Fruit fly (Drosophila melanogaster) whole organism, pupa: Measurements from ENCODE around the gene Spn31A.

Source experiments
- CG4496 ChIP-seq: fragments of 200-800 bp; sonication (Bioruptor generic); IDR thresholded peaks from 3 replicates; pipeline ENCODE4 v1.3.6; 2022; ENCODE audit warnings: missing biosample characterization, missing genetic modification characterization
- CG8301 ChIP-seq: fragments of 200-800 bp; sonication (Bioruptor generic); optimal IDR thresholded peaks from 2 replicates; lab custom pipeline; 2018; ENCODE audit warnings: missing biosample characterization, mild to moderate bottlenecking, missing genetic modification characterization
- EcR ChIP-seq: fragments of 200-800 bp; sonication (Bioruptor generic); optimal IDR thresholded peaks from 3 replicates; lab custom pipeline; 2019; ENCODE audit warnings: missing biosample characterization, missing genetic modification characterization, mild to moderate bottlenecking, moderate library complexity, missing genetic modification reagents
- Ets98B ChIP-seq: fragments of 200-800 bp; sonication (Bioruptor generic); IDR thresholded peaks from 2 replicates; pipeline ENCODE4 v1.3.6; 2022; ENCODE audit warnings: missing biosample characterization, missing genetic modification characterization

dm6 chr2L:10093788-10094187, 33.2 kb downstream of the Spn31A start, which contains the start of gene CG34109:
- no peak for TF ChIP-seq EcR (GFP tag; lab: Kevin White, UChicago)
- no peak for TF ChIP-seq CG8301 (tag; lab: Kevin White, UChicago)
- no peak for TF ChIP-seq CG4496 (GFP tag; lab: Robert Waterston, UW)
- TF ChIP-seq Ets98B (GFP tag; lab: Robert Waterston, UW): no peak
